Worm (Caenorhabditis elegans): ENCODE results near the gene fbxa-88.

- TF ChIP-seq ceh-13 (GFP tag; optimal IDR thresholded peaks at IDR 0.05) = no peak
- TF ChIP-seq ama-1 (optimal IDR thresholded peaks at IDR 0.05) = no peak
- TF ChIP-seq tbx-11 (GFP tag; IDR thresholded peaks at IDR 0.05) = no peak
- TF ChIP-seq hmg-4 (GFP tag; optimal IDR thresholded peaks at IDR 0.05) = no peak
- no peak for TF ChIP-seq pes-1 (GFP tag; IDR thresholded peaks at IDR 0.05)
- TF ChIP-seq F13C5.2 (tag; optimal IDR thresholded peaks at IDR 0.05) = no peak
- no peak for TF ChIP-seq scrt-1 (GFP tag; IDR thresholded peaks at IDR 0.05)
- no peak for TF ChIP-seq ets-7 (tag; optimal IDR thresholded peaks at IDR 0.05)
- no peak for TF ChIP-seq tra-4 (tag; optimal IDR thresholded peaks at IDR 0.05)
- no peak for TF ChIP-seq hmbx-1 (tag; optimal IDR thresholded peaks at IDR 0.05)
- TF ChIP-seq hnd-1 (tag; optimal IDR thresholded peaks at IDR 0.05) = no peak
- TF ChIP-seq sea-1 (GFP tag; conservative IDR thresholded peaks at IDR 0.05) = no peak
These were observed 20.8 kb upstream of the fbxa-88 start, which contains the start of gene F10A3.12 for ce11 chrV:16163719-16164118.

Measured in whole organism, early embryonic.